Fruit fly (Drosophila melanogaster) whole organism, prepupa: ENCODE results near the gene Vlet.
A peak's percentile ranks its signal among the peaks of the same experiment; 100 is the strongest.

Source experiments
- Blimp-1 ChIP-seq: fragments of 200-800 bp; sonication (Bioruptor generic); optimal IDR thresholded peaks from 3 replicates; lab custom pipeline; 2017; ENCODE audit warnings: missing biosample characterization, missing genetic modification characterization, mild to moderate bottlenecking, moderate library complexity, missing genetic modification reagents
- CG10631 ChIP-seq: fragments of 200-800 bp; sonication (Bioruptor generic); optimal IDR thresholded peaks from 2 replicates; lab custom pipeline; 2016; ENCODE audit warnings: missing biosample characterization, missing genetic modification characterization
- CG11294 ChIP-seq: fragments of 200-800 bp; sonication (Bioruptor generic); IDR thresholded peaks from 2 replicates; pipeline ENCODE4 v1.3.6; 2022; ENCODE audit warnings: missing biosample characterization, missing genetic modification characterization
- CG11902 ChIP-seq: fragments of 200-800 bp; sonication (Bioruptor generic); optimal IDR thresholded peaks from 3 replicates; lab custom pipeline; 2016; ENCODE audit warnings: missing biosample characterization, missing genetic modification characterization
- CG16779 ChIP-seq: fragments of 200-800 bp; sonication (Bioruptor generic); optimal IDR thresholded peaks from 3 replicates; lab custom pipeline; 2017; ENCODE audit warnings: missing biosample characterization, mild to moderate bottlenecking, missing genetic modification characterization
- CG3032 ChIP-seq: fragments of 200-800 bp; optimal IDR thresholded peaks from 2 replicates; lab custom pipeline; 2019; ENCODE audit warnings: missing biosample characterization, mild to moderate bottlenecking, missing genetic modification characterization, moderate library complexity
- CG31627 ChIP-seq: fragments of 200-800 bp; sonication (Bioruptor generic); optimal IDR thresholded peaks from 3 replicates; lab custom pipeline; 2016; ENCODE audit warnings: missing biosample characterization, missing genetic modification characterization
- CG3919 ChIP-seq: fragments of 200-800 bp; sonication (Bioruptor generic); optimal IDR thresholded peaks from 3 replicates; lab custom pipeline; 2016; ENCODE audit warnings: missing biosample characterization, missing genetic modification characterization
- CG4318 ChIP-seq: fragments of 200-800 bp; sonication (Bioruptor generic); optimal IDR thresholded peaks from 3 replicates; lab custom pipeline; 2017; ENCODE audit warnings: missing biosample characterization, mild to moderate bottlenecking, missing genetic modification characterization
- CG6163 ChIP-seq: fragments of 200-800 bp; sonication (Bioruptor generic); IDR thresholded peaks from 3 replicates; pipeline ENCODE4 v1.3.6; 2022; ENCODE audit warnings: missing biosample characterization, missing genetic modification characterization
- CG6792 ChIP-seq: fragments of 200-800 bp; sonication (Bioruptor generic); optimal IDR thresholded peaks from 3 replicates; lab custom pipeline; 2016; ENCODE audit warnings: missing biosample characterization, missing genetic modification characterization
- CG6808 ChIP-seq: fragments of 200-800 bp; sonication (Bioruptor generic); optimal IDR thresholded peaks from 3 replicates; lab custom pipeline; 2017; ENCODE audit warnings: missing biosample characterization, missing genetic modification characterization, mild to moderate bottlenecking, moderate library complexity, missing genetic modification reagents
- CG7368 ChIP-seq: fragments of 200-800 bp; sonication (Bioruptor generic); optimal IDR thresholded peaks from 3 replicates; lab custom pipeline; 2016; ENCODE audit warnings: missing biosample characterization, missing genetic modification characterization
- CG8119 ChIP-seq: fragments of 200-800 bp; sonication (Bioruptor generic); IDR thresholded peaks from 3 replicates; pipeline ENCODE4 v1.3.6; 2022; ENCODE audit warnings: missing biosample characterization, missing genetic modification characterization
- CG8319 ChIP-seq: fragments of 200-800 bp; sonication (Bioruptor generic); optimal IDR thresholded peaks from 3 replicates; lab custom pipeline; 2016; ENCODE audit warnings: missing biosample characterization, missing genetic modification characterization
- CG8632 ChIP-seq: fragments of 200-800 bp; sonication (Bioruptor generic); optimal IDR thresholded peaks from 3 replicates; lab custom pipeline; 2016; ENCODE audit warnings: missing biosample characterization, missing genetic modification characterization
- CG9139 ChIP-seq: fragments of 200-800 bp; sonication (Bioruptor generic); optimal IDR thresholded peaks from 3 replicates; lab custom pipeline; 2017; ENCODE audit warnings: missing biosample characterization, mild to moderate bottlenecking, missing genetic modification characterization
- Eip75B ChIP-seq: fragments of 200-800 bp; sonication (Bioruptor generic); optimal IDR thresholded peaks from 3 replicates; lab custom pipeline; 2016; ENCODE audit warnings: missing biosample characterization, missing genetic modification characterization
- Eip78C ChIP-seq: fragments of 200-800 bp; sonication (Bioruptor generic); peaks from one replicate; lab custom pipeline; 2016; ENCODE audit warnings: missing biosample characterization, missing genetic modification characterization
- Eip93F ChIP-seq: fragments of 200-800 bp; sonication (Bioruptor generic); optimal IDR thresholded peaks from 2 replicates; lab custom pipeline; 2016; ENCODE audit warnings: missing biosample characterization, mild to moderate bottlenecking, missing genetic modification characterization
- Ets21C ChIP-seq: fragments of 200-800 bp; sonication (Bioruptor generic); optimal IDR thresholded peaks from 3 replicates; lab custom pipeline; 2016; ENCODE audit warnings: missing biosample characterization, missing genetic modification characterization
- Ets96B ChIP-seq: fragments of 200-800 bp; optimal IDR thresholded peaks from 2 replicates; lab custom pipeline; 2019; ENCODE audit warnings: missing biosample characterization, mild to moderate bottlenecking, missing genetic modification characterization, moderate library complexity
- Gug ChIP-seq: fragments of 200-800 bp; sonication (Bioruptor generic); IDR thresholded peaks from 2 replicates; pipeline ENCODE4 v1.3.6; 2022; ENCODE audit warnings: missing biosample characterization, missing genetic modification characterization
- Hr38 ChIP-seq: sonication (Bioruptor generic); optimal IDR thresholded peaks from 2 replicates; lab custom pipeline; 2016; ENCODE audit warnings: missing biosample characterization, missing genetic modification characterization
- Hr39 ChIP-seq: fragments of 200-800 bp; sonication (Bioruptor generic); optimal IDR thresholded peaks from 2 replicates; lab custom pipeline; 2016; ENCODE audit warnings: missing biosample characterization, missing genetic modification characterization
- Hr4 ChIP-seq: fragments of 200-800 bp; sonication (Bioruptor generic); optimal IDR thresholded peaks from 3 replicates; lab custom pipeline; 2016; ENCODE audit warnings: missing biosample characterization, missing genetic modification characterization
- Smox ChIP-seq: fragments of 200-800 bp; sonication (Bioruptor generic); optimal IDR thresholded peaks from 3 replicates; lab custom pipeline; 2016; ENCODE audit warnings: missing biosample characterization, missing genetic modification characterization
- Sox14 ChIP-seq: fragments of 200-800 bp; sonication (Bioruptor generic); optimal IDR thresholded peaks from 3 replicates; lab custom pipeline; 2016; ENCODE audit warnings: missing biosample characterization, missing genetic modification characterization
- Sox15 ChIP-seq: fragments of 200-800 bp; sonication (Bioruptor generic); optimal IDR thresholded peaks from 3 replicates; lab custom pipeline; 2016; ENCODE audit warnings: missing biosample characterization, missing genetic modification characterization
- achi ChIP-seq: fragments of 200-800 bp; sonication (Bioruptor generic); optimal IDR thresholded peaks from 3 replicates; lab custom pipeline; 2016; ENCODE audit warnings: missing biosample characterization, missing genetic modification characterization
- acj6 ChIP-seq: fragments of 200-800 bp; sonication (Bioruptor generic); optimal IDR thresholded peaks from 3 replicates; lab custom pipeline; 2016; ENCODE audit warnings: missing biosample characterization, missing genetic modification characterization
- cyc ChIP-seq: fragments of 200-800 bp; sonication (Bioruptor generic); optimal IDR thresholded peaks from 3 replicates; lab custom pipeline; 2016; ENCODE audit warnings: missing biosample characterization, missing genetic modification characterization
- dac ChIP-seq: fragments of 200-800 bp; sonication (Bioruptor generic); optimal IDR thresholded peaks from 2 replicates; lab custom pipeline; 2017; ENCODE audit warnings: missing biosample characterization, mild to moderate bottlenecking, missing genetic modification characterization
- dsx ChIP-seq: fragments of 200-800 bp; optimal IDR thresholded peaks from 3 replicates; lab custom pipeline; 2019; ENCODE audit warnings: missing biosample characterization, mild to moderate bottlenecking, missing genetic modification characterization, moderate library complexity; ENCODE audit not compliant: poor library complexity, severe bottlenecking
- eg ChIP-seq: fragments of 200-800 bp; sonication (Bioruptor generic); IDR thresholded peaks from 3 replicates; pipeline ENCODE4 v1.3.6; 2022; ENCODE audit warnings: missing biosample characterization, missing genetic modification characterization
- esn ChIP-seq: fragments of 200-800 bp; sonication (Bioruptor generic); optimal IDR thresholded peaks from 2 replicates; lab custom pipeline; 2016; ENCODE audit warnings: missing biosample characterization, mild to moderate bottlenecking, missing genetic modification characterization, moderate library complexity
- lz ChIP-seq: fragments of 200-800 bp; sonication (Bioruptor generic); optimal IDR thresholded peaks from 3 replicates; lab custom pipeline; 2016; ENCODE audit warnings: missing biosample characterization, missing genetic modification characterization
- pdm3 ChIP-seq: fragments of 200-800 bp; sonication (Bioruptor generic); optimal IDR thresholded peaks from 3 replicates; lab custom pipeline; 2016; ENCODE audit warnings: missing biosample characterization, missing genetic modification characterization
- salr ChIP-seq, 2 experiments: fragments of 200-800 bp; sonication (Bioruptor generic); optimal IDR thresholded peaks; 3 replicates each; lab custom pipeline; 2016 to 2018; ENCODE audit warnings: missing biosample characterization in 2 of 2, missing genetic modification characterization in 2 of 2, mild to moderate bottlenecking in 1 of 2
- topi ChIP-seq: fragments of 200-800 bp; sonication (Bioruptor generic); optimal IDR thresholded peaks from 3 replicates; lab custom pipeline; 2016; ENCODE audit warnings: missing biosample characterization, missing genetic modification characterization
- vri ChIP-seq: fragments of 200-800 bp; sonication (Bioruptor generic); optimal IDR thresholded peaks from 3 replicates; lab custom pipeline; 2016; ENCODE audit warnings: missing biosample characterization, mild to moderate bottlenecking, missing genetic modification characterization

Gene Vlet

DNA sequence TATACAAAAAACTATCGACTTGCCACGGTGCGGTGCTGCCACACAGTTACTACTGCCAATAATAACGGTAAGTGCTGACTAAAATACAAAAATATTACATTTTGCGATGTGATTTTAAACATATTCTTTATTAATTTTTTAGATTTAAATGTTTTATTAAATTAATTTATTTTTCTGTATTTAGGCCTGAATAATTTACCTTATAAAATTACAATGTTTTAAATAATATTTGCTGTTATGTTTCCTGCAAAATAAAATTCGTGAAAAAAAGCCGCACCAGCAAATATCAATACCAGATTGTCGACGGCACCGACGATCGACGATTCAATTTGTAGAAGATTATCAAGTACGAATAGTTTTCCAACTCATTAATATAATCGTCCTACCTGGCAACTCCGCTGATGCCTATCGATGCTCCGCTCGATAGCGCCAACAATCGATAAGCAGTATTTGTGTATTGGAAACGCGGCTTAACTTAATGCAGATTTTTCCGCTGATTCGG lies at the start of gene Vlet, which contains the start of gene bif (continued):
- TF ChIP-seq Blimp-1 (GFP tag; lab: Kevin White, UChicago) (peak; percentile 12), vri (no peak), Eip93F (GFP tag; lab: Kevin White, UChicago) (no peak), CG8632 (GFP tag; lab: Kevin White, UChicago) (peak; percentile 38), Hr4 (GFP tag; lab: Kevin White, UChicago) (no peak), CG3919 (GFP tag; lab: Kevin White, UChicago) (peak; percentile 61), Smox (GFP tag; lab: Kevin White, UChicago) (no peak), CG11294 (GFP tag; lab: Robert Waterston, UW) (no peak), topi (peak; percentile 49)

DNA sequence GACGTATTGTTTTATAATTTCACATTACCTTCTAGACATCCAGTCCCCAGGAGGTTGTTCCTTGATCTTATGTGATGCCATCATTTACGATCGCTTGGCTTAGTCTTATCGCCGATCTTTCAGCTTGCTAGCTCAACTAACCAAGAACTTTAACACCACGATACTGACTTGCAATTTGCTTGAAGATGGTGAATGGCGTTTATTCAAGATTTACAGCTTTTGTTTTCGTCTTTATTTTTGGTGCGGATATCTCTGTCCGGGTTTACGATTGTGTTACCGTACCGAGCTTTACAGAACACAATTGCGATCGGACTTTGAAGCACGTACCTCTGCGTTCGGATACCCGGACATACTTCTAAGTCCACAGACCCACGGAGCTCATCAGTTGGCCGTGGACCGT lies 45.6 kb upstream of the Vlet start, which contains the start of gene CG15221:
Gene CG15221 (plus strand): TSS at position 301 of the 400 bp plus-strand sequence.
- TF ChIP-seq Sox14 (GFP tag; lab: Kevin White, UChicago) (no peak), CG8319 (GFP tag; lab: Kevin White, UChicago) (no peak), achi (GFP tag; lab: Kevin White, UChicago) (no peak), acj6 (GFP tag; lab: Kevin White, UChicago) (no peak), Gug (GFP tag; lab: Robert Waterston, UW) (no peak), Ets21C (GFP tag; lab: Kevin White, UChicago) (no peak), Eip75B (GFP tag; lab: Kevin White, UChicago) (no peak), CG6808 (GFP tag; lab: Kevin White, UChicago) (no peak), CG8119 (GFP tag; lab: Robert Waterston, UW) (no peak), Eip93F (GFP tag; lab: Kevin White, UChicago) (no peak), dsx (GFP tag; lab: Kevin White, UChicago) (no peak), pdm3 (GFP tag; lab: Kevin White, UChicago) (no peak), CG3032 (no peak), CG16779 (tag; lab: Kevin White, UChicago) (no peak)

dm6 chrX:11720138-11720537 lies 41.7 kb upstream of the Vlet start, which contains the start of gene Tango10:
TSS of gene Tango10 (plus strand) at chrX:11720245.
- TF ChIP-seq CG31627 (GFP tag; lab: Kevin White, UChicago): peak; percentile 70
- TF ChIP-seq eg (GFP tag; lab: Robert Waterston, UW): peak; percentile 47
- TF ChIP-seq Blimp-1 (GFP tag; lab: Kevin White, UChicago): no peak
- peak; percentile 16 for TF ChIP-seq Sox15
- peak; percentile 56 for TF ChIP-seq CG7368
- peak; percentile 74 for TF ChIP-seq CG10631 (GFP tag; lab: Kevin White, UChicago)
- TF ChIP-seq Eip75B (GFP tag; lab: Kevin White, UChicago): peak; percentile 27
- peak; percentile 52 for TF ChIP-seq cyc
- TF ChIP-seq Ets21C (GFP tag; lab: Kevin White, UChicago): peak; percentile 53
- TF ChIP-seq Sox14 (GFP tag; lab: Kevin White, UChicago): peak; percentile 68
- TF ChIP-seq dsx (GFP tag; lab: Kevin White, UChicago): no peak
- TF ChIP-seq topi: peak; percentile 60
- TF ChIP-seq lz: peak; percentile 37
- TF ChIP-seq Eip78C (GFP tag; lab: Kevin White, UChicago): peak; percentile 41
- TF ChIP-seq Hr38 (GFP tag; lab: Kevin White, UChicago): no peak
- peak; percentile 34 for TF ChIP-seq CG3032
- no peak for TF ChIP-seq CG9139 (GFP tag; lab: Kevin White, UChicago)
- no peak for TF ChIP-seq CG4318 (GFP tag; lab: Kevin White, UChicago)
- peak; percentile 39; the same call in 1 of the 3 replicates for TF ChIP-seq CG6163 (GFP tag; lab: Robert Waterston, UW)
- peak; percentile 62 for TF ChIP-seq esn (GFP tag; lab: Kevin White, UChicago)
- peak; percentile 19 for TF ChIP-seq CG6792 (GFP tag; lab: Kevin White, UChicago)
- peak; percentile 55 for TF ChIP-seq CG3919 (GFP tag; lab: Kevin White, UChicago)
- TF ChIP-seq salr (GFP tag; optimal IDR thresholded peaks at IDR 0.05; lab: Kevin White, UChicago): no peak
- peak; percentile 47 for TF ChIP-seq CG11902 (GFP tag; lab: Kevin White, UChicago)
- peak; percentile 71 for TF ChIP-seq Hr39 (GFP tag; lab: Kevin White, UChicago)
- TF ChIP-seq dac (GFP tag; lab: Kevin White, UChicago): no peak
- peak; percentile 43 for TF ChIP-seq achi (GFP tag; lab: Kevin White, UChicago)
- TF ChIP-seq Ets96B (tag; lab: Kevin White, UChicago): peak; percentile 32
